Worm (Caenorhabditis elegans) whole organism, young adult: ENCODE data around the gene rps-21.

ENCODE experiments used
- B0019.2 ChIP-seq: fragments of 200-800 bp; sonication (Bioruptor generic); conservative IDR thresholded peaks from 2 replicates; pipeline ENCODE4 v1.3.6; 2022; ENCODE audit warnings: missing genetic modification reagents, missing genetic modification characterization, missing compliant biosample characterization
- B0336.3 ChIP-seq: fragments of 200-800 bp; sonication (Bioruptor generic); IDR thresholded peaks from 2 replicates; pipeline ENCODE4 v1.3.6; 2022; ENCODE audit warnings: missing genetic modification characterization, missing compliant biosample characterization
- F10E7.11 ChIP-seq: sonication (generic microtip); optimal IDR thresholded peaks from 2 replicates; lab custom pipeline; 2017; ENCODE audit warnings: mild to moderate bottlenecking, missing genetic modification characterization, moderate library complexity, missing compliant biosample characterization
- F49E8.2 ChIP-seq: sonication (generic microtip); optimal IDR thresholded peaks from 3 replicates; lab custom pipeline; 2017; ENCODE audit warnings: missing genetic modification characterization, mild to moderate bottlenecking, missing compliant biosample characterization, antibody characterized with exemption, moderate library complexity; ENCODE audit not compliant: insufficient read depth
- K12H6.12 ChIP-seq: fragments of 200-800 bp; sonication (Bioruptor generic); optimal IDR thresholded peaks from 2 replicates; lab custom pipeline; 2018; ENCODE audit warnings: mild to moderate bottlenecking, missing genetic modification characterization, missing compliant biosample characterization
- T07F8.4 ChIP-seq: sonication (generic microtip); optimal IDR thresholded peaks from 2 replicates; lab custom pipeline; 2016; ENCODE audit warnings: mild to moderate bottlenecking, missing genetic modification characterization, moderate library complexity, missing compliant biosample characterization
- Y53G8AR.9 ChIP-seq: fragments of 200-800 bp; sonication (Bioruptor generic); conservative IDR thresholded peaks from 2 replicates; pipeline ENCODE4 v1.3.6; 2022; ENCODE audit warnings: missing genetic modification reagents, missing genetic modification characterization, missing compliant biosample characterization
- Y79H2A.3 ChIP-seq: fragments of 200-800 bp; sonication (Bioruptor generic); conservative IDR thresholded peaks from 2 replicates; pipeline ENCODE4 v1.3.6; 2022; ENCODE audit warnings: missing genetic modification reagents, missing genetic modification characterization, missing compliant biosample characterization
- Y95B8A.8 ChIP-seq: fragments of 200-800 bp; sonication (Bioruptor generic); IDR thresholded peaks from 2 replicates; pipeline ENCODE4 v1.3.6; 2022; ENCODE audit warnings: missing genetic modification reagents, missing genetic modification characterization, missing compliant biosample characterization
- athp-1 ChIP-seq: sonication (generic microtip); optimal IDR thresholded peaks from 2 replicates; lab custom pipeline; 2017; ENCODE audit warnings: mild to moderate bottlenecking, missing genetic modification characterization, missing compliant biosample characterization
- ccch-3 ChIP-seq: fragments of 200-800 bp; sonication (Bioruptor generic); optimal IDR thresholded peaks from 2 replicates; lab custom pipeline; 2018; ENCODE audit warnings: mild to moderate bottlenecking, missing genetic modification characterization, missing compliant biosample characterization
- cebp-2 ChIP-seq: fragments of 200-800 bp; sonication (Bioruptor generic); IDR thresholded peaks from 2 replicates; pipeline ENCODE4 v1.3.6; 2022; ENCODE audit warnings: missing genetic modification characterization, missing compliant biosample characterization
- ceh-91 ChIP-seq: fragments of 200-800 bp; sonication (Bioruptor generic); IDR thresholded peaks from 2 replicates; pipeline ENCODE4 v1.3.6; 2022; ENCODE audit warnings: missing genetic modification reagents, missing genetic modification characterization, missing compliant biosample characterization
- chd-7 ChIP-seq: sonication (generic microtip); optimal IDR thresholded peaks from 2 replicates; lab custom pipeline; 2016; ENCODE audit warnings: mild to moderate bottlenecking, missing genetic modification characterization, moderate library complexity, missing compliant biosample characterization
- dox-1 ChIP-seq: fragments of 200-800 bp; sonication (Bioruptor generic); IDR thresholded peaks from 2 replicates; pipeline ENCODE4 v1.3.6; 2022; ENCODE audit warnings: missing genetic modification reagents, missing genetic modification characterization, missing compliant biosample characterization
- dpl-1 ChIP-seq: fragments of 150-350 bp; optimal IDR thresholded peaks from 2 replicates; lab custom pipeline; 2014; ENCODE audit warnings: missing biosample characterization, missing genetic modification reagents, missing genetic modification characterization
- ekl-4 ChIP-seq: fragments of 200-800 bp; sonication (Bioruptor generic); IDR thresholded peaks from 2 replicates; pipeline ENCODE4 v1.3.6; 2022; ENCODE audit warnings: missing genetic modification reagents, missing genetic modification characterization, missing compliant biosample characterization
- him-1 ChIP-seq: sonication (generic microtip); optimal IDR thresholded peaks from 2 replicates; lab custom pipeline; 2016; ENCODE audit warnings: missing genotype, missing genetic modification reagents, missing genetic modification characterization, missing compliant biosample characterization
- hlh-26 ChIP-seq: fragments of 200-800 bp; sonication (Bioruptor generic); conservative IDR thresholded peaks from 2 replicates; pipeline ENCODE4 v1.3.6; 2022; ENCODE audit warnings: missing genetic modification reagents, missing genetic modification characterization, missing compliant biosample characterization
- hmg-1.2 ChIP-seq: fragments of 200-800 bp; sonication (Bioruptor generic); IDR thresholded peaks from 2 replicates; pipeline ENCODE4 v1.3.6; 2022; ENCODE audit warnings: missing genetic modification reagents, missing genetic modification characterization, missing compliant biosample characterization
- hsf-1 ChIP-seq: fragments of 200-800 bp; sonication (Bioruptor generic); IDR thresholded peaks from 2 replicates; pipeline ENCODE4 v1.3.6; 2022; ENCODE audit warnings: missing genetic modification reagents, missing genetic modification characterization, missing compliant biosample characterization
- lag-1 ChIP-seq: fragments of 200-800 bp; sonication (Bioruptor generic); IDR thresholded peaks from 2 replicates; pipeline ENCODE4 v1.3.6; 2022; ENCODE audit warnings: missing genetic modification reagents, missing genetic modification characterization, missing compliant biosample characterization
- lin-35 ChIP-seq, 3 experiments: fragments of 150-350 bp in 2 of 3; sonication (generic microtip) in 1 of 3; optimal IDR thresholded peaks; 2 replicates each; lab custom pipeline; 2014 to 2018; ENCODE audit warnings: missing biosample characterization in 3 of 3, missing genetic modification characterization in 3 of 3, missing genetic modification reagents in 3 of 3
- lin-54 ChIP-seq: fragments of 200-800 bp; sonication (Bioruptor generic); optimal IDR thresholded peaks from 2 replicates; lab custom pipeline; 2018; ENCODE audit warnings: mild to moderate bottlenecking, missing genetic modification characterization, missing compliant biosample characterization
- lsy-27 ChIP-seq: sonication (generic microtip); optimal IDR thresholded peaks from 2 replicates; lab custom pipeline; 2017; ENCODE audit warnings: missing genetic modification characterization, mild to moderate bottlenecking, missing compliant biosample characterization, antibody characterized with exemption, missing genotype, borderline replicate concordance; ENCODE audit not compliant: insufficient read depth
- madf-10 ChIP-seq: sonication (generic microtip); optimal IDR thresholded peaks from 2 replicates; lab custom pipeline; 2016; ENCODE audit warnings: mild to moderate bottlenecking, missing genetic modification characterization, missing compliant biosample characterization
- madf-3 ChIP-seq: fragments of 200-800 bp; sonication (Bioruptor generic); IDR thresholded peaks from 2 replicates; pipeline ENCODE4 v1.3.6; 2022; ENCODE audit warnings: missing genetic modification reagents, missing genetic modification characterization, missing compliant biosample characterization
- mcd-1 ChIP-seq: fragments of 200-800 bp; sonication (Bioruptor generic); IDR thresholded peaks from 2 replicates; pipeline ENCODE4 v1.3.6; 2022; ENCODE audit warnings: missing genetic modification reagents, missing genetic modification characterization, missing compliant biosample characterization
- pbrm-1 ChIP-seq: fragments of 200-800 bp; sonication (Bioruptor generic); IDR thresholded peaks from 2 replicates; pipeline ENCODE4 v1.3.6; 2022; ENCODE audit warnings: missing genetic modification reagents, missing genetic modification characterization, missing compliant biosample characterization
- rec-8 ChIP-seq, 2 experiments: sonication (generic microtip); optimal IDR thresholded peaks; 2 replicates each; lab custom pipeline; 2016; ENCODE audit warnings: mild to moderate bottlenecking in 2 of 2, missing genetic modification characterization in 2 of 2, missing genetic modification reagents in 2 of 2, missing genotype in 2 of 2, missing biosample characterization in 1 of 2, missing compliant biosample characterization in 1 of 2, moderate library complexity in 1 of 2
- repo-1 ChIP-seq: sonication (generic microtip); optimal IDR thresholded peaks from 2 replicates; lab custom pipeline; 2017; ENCODE audit warnings: mild to moderate bottlenecking, missing genetic modification characterization, missing compliant biosample characterization
- snpc-1.1 ChIP-seq: sonication (generic microtip); optimal IDR thresholded peaks from 2 replicates; lab custom pipeline; 2017; ENCODE audit warnings: missing genetic modification characterization, mild to moderate bottlenecking, missing compliant biosample characterization, antibody characterized with exemption, moderate library complexity, missing genotype, missing genetic modification reagents; ENCODE audit not compliant: insufficient read depth
- snpc-4 ChIP-seq, 5 experiments: fragments of 150-350 bp in 1 of 5; sonication (generic microtip) in 4 of 5; optimal IDR thresholded peaks; 2 replicates each; lab custom pipeline; 2014 to 2018; ENCODE audit warnings: missing genetic modification characterization in 5 of 5, missing biosample characterization in 3 of 5, antibody characterized with exemption in 2 of 5, mild to moderate bottlenecking in 2 of 5, missing compliant biosample characterization in 2 of 5, missing genotype in 2 of 5, moderate library complexity in 2 of 5, missing genetic modification reagents in 1 of 5
- unc-130 ChIP-seq: sonication (generic microtip); optimal IDR thresholded peaks from 2 replicates; lab custom pipeline; 2016; ENCODE audit warnings: missing genetic modification reagents, missing genetic modification characterization, missing compliant biosample characterization
- ztf-18 ChIP-seq: sonication (generic microtip); optimal IDR thresholded peaks from 2 replicates; lab custom pipeline; 2016; ENCODE audit warnings: missing genotype, mild to moderate bottlenecking, missing genetic modification characterization, missing compliant biosample characterization

The rps-21 gene

ce11 chrIII:7140228-7140710 is 49.2 kb downstream of the rps-21 start (continued):
- TF ChIP-seq lsy-27 = no peak
- peak; percentile 51; the same call in 1 of the 2 replicates for TF ChIP-seq Y53G8AR.9 (GFP tag; lab: Robert Waterston, UW)
- TF ChIP-seq madf-10 (tag; lab: Kevin White, UChicago) = no peak
- TF ChIP-seq ztf-18 = peak; percentile 24
- TF ChIP-seq snpc-1.1 (tag; lab: Kevin White, UChicago) = peak; percentile 98
- no peak for TF ChIP-seq lag-1 (GFP tag; lab: Robert Waterston, UW)
- TF ChIP-seq dpl-1 (GFP tag; lab: Kevin White, UChicago) = no peak
- peak; percentile 94 for TF ChIP-seq pbrm-1 (GFP tag; lab: Robert Waterston, UW)
- peak; percentile 88 for TF ChIP-seq hmg-1.2 (GFP tag; lab: Robert Waterston, UW)
- TF ChIP-seq ccch-3 (GFP tag; lab: Kevin White, UChicago) = no peak
- TF ChIP-seq T07F8.4 (tag; lab: Kevin White, UChicago) = no peak
- TF ChIP-seq B0336.3 (GFP tag; lab: Robert Waterston, UW) = peak; percentile 66; the same call in 1 of the 2 replicates
- TF ChIP-seq chd-7 (tag; lab: Kevin White, UChicago) = no peak
- TF ChIP-seq rec-8 (tag; optimal IDR thresholded peaks at IDR 0.05; lab: Kevin White, UChicago) = peak in 1 of 2 experiments; percentile 49
- TF ChIP-seq ceh-91 (GFP tag; lab: Robert Waterston, UW) = 0 out of 2 replicates have a peak, but pooled peaks have one; percentile 18
- TF ChIP-seq lin-54 (GFP tag; lab: Kevin White, UChicago) = peak; percentile 67
- TF ChIP-seq ekl-4 = peak; percentile 73
- TF ChIP-seq snpc-4 (GFP tag; optimal IDR thresholded peaks at IDR 0.05; lab: Kevin White, UChicago) = peak; percentile 94
- TF ChIP-seq snpc-4 (tag; optimal IDR thresholded peaks at IDR 0.05; lab: Kevin White, UChicago) = peak; percentile 94 to 98 (median 96)
- peak in 1 of 3 experiments; percentile 40 for TF ChIP-seq lin-35 (GFP tag; optimal IDR thresholded peaks at IDR 0.05; lab: Kevin White, UChicago)
- TF ChIP-seq F49E8.2 (tag; lab: Kevin White, UChicago) = peak; percentile 83
- peak; percentile 83 for TF ChIP-seq Y95B8A.8 (GFP tag; lab: Robert Waterston, UW)
- TF ChIP-seq him-1 (tag; lab: Kevin White, UChicago) = peak; percentile 62
- no peak for TF ChIP-seq hlh-26 (GFP tag; lab: Robert Waterston, UW)
- TF ChIP-seq cebp-2 (GFP tag; lab: Robert Waterston, UW) = no peak
- TF ChIP-seq repo-1 = peak; percentile 39
- TF ChIP-seq K12H6.12 = no peak
- TF ChIP-seq madf-3 (GFP tag; lab: Robert Waterston, UW) = peak; percentile 50; the same call in 1 of the 2 replicates
- no peak for TF ChIP-seq Y79H2A.3 (GFP tag; lab: Robert Waterston, UW)
- TF ChIP-seq dox-1 (GFP tag; lab: Robert Waterston, UW) = peak; percentile 80
- TF ChIP-seq F10E7.11 (tag; lab: Kevin White, UChicago) = no peak
- peak; percentile 45 for TF ChIP-seq unc-130 (GFP tag; lab: Kevin White, UChicago)
- no peak for TF ChIP-seq B0019.2 (GFP tag; lab: Robert Waterston, UW)
- TF ChIP-seq athp-1 (tag; lab: Kevin White, UChicago) = peak; percentile 28
- peak; percentile 43; the same call in 1 of the 2 replicates for TF ChIP-seq hsf-1 (GFP tag; lab: Robert Waterston, UW)
- TF ChIP-seq mcd-1 = peak; percentile 55
